Fruit fly (Drosophila melanogaster) whole organism: Measurements from ENCODE around the gene Naxd.

Experiments
- Dll ChIP-seq: fragments of >200 bp; optimal IDR thresholded peaks from 2 replicates; lab custom pipeline; 2017
- usp ChIP-seq: fragments of >200 bp; optimal IDR thresholded peaks from 2 replicates; lab custom pipeline; 2017; ENCODE audit warnings: missing biosample characterization, missing genetic modification characterization, mixed read lengths

- TF ChIP-seq usp (no peak), Dll (lab: Kevin White, UChicago) (no peak)
Measured at dm6 chr3L:19091423-19092124, 5.9 kb downstream of the Naxd start.
